Worm (Caenorhabditis elegans) whole organism, young adult: ENCODE data around the gene sea-2.

Source experiments
- F49E8.2 ChIP-seq: sonication (generic microtip); optimal IDR thresholded peaks from 3 replicates; lab custom pipeline; 2017; ENCODE audit warnings: missing genetic modification characterization, mild to moderate bottlenecking, missing compliant biosample characterization, antibody characterized with exemption, moderate library complexity; ENCODE audit not compliant: insufficient read depth
- Y56A3A.18 ChIP-seq: fragments of 200-800 bp; sonication (Bioruptor generic); IDR thresholded peaks from 2 replicates; pipeline ENCODE4 v1.3.6; 2022; ENCODE audit warnings: missing genetic modification reagents, missing genetic modification characterization, missing compliant biosample characterization
- athp-1 ChIP-seq: sonication (generic microtip); optimal IDR thresholded peaks from 2 replicates; lab custom pipeline; 2017; ENCODE audit warnings: mild to moderate bottlenecking, missing genetic modification characterization, missing compliant biosample characterization
- lin-35 ChIP-seq, 3 experiments: fragments of 150-350 bp in 2 of 3; sonication (generic microtip) in 1 of 3; optimal IDR thresholded peaks; 2 replicates each; lab custom pipeline; 2014 to 2018; ENCODE audit warnings: missing biosample characterization in 3 of 3, missing genetic modification characterization in 3 of 3, missing genetic modification reagents in 3 of 3
- mes-4 ChIP-seq: sonication (generic microtip); optimal IDR thresholded peaks from 2 replicates; lab custom pipeline; 2016; ENCODE audit warnings: missing genotype, missing genetic modification characterization, missing compliant biosample characterization
- nhr-120 ChIP-seq: fragments of 200-800 bp; sonication (Bioruptor generic); IDR thresholded peaks from 2 replicates; pipeline ENCODE4 v1.3.6; 2022; ENCODE audit warnings: missing genetic modification characterization, missing compliant biosample characterization
- nhr-90 ChIP-seq: sonication (generic microtip); optimal IDR thresholded peaks from 2 replicates; lab custom pipeline; 2016; ENCODE audit warnings: missing genotype, mild to moderate bottlenecking, missing genetic modification characterization, missing compliant biosample characterization
- pbrm-1 ChIP-seq: fragments of 200-800 bp; sonication (Bioruptor generic); IDR thresholded peaks from 2 replicates; pipeline ENCODE4 v1.3.6; 2022; ENCODE audit warnings: missing genetic modification reagents, missing genetic modification characterization, missing compliant biosample characterization

ce11 chrII:3931825-3932224, 18.4 kb upstream of the sea-2 start:
- TF ChIP-seq lin-35 (GFP tag; optimal IDR thresholded peaks at IDR 0.05; lab: Kevin White, UChicago), result no peak
- peak; percentile 2 for TF ChIP-seq F49E8.2 (tag; lab: Kevin White, UChicago)
- TF ChIP-seq nhr-90 (tag; lab: Kevin White, UChicago), result no peak
- TF ChIP-seq pbrm-1 (GFP tag; lab: Robert Waterston, UW), result 0 out of 2 replicates have a peak, but pooled peaks have one; percentile 26
- TF ChIP-seq nhr-120, result no peak
- TF ChIP-seq Y56A3A.18 (GFP tag; lab: Robert Waterston, UW), result no peak
- TF ChIP-seq mes-4, result no peak
- TF ChIP-seq athp-1 (tag; lab: Kevin White, UChicago), result no peak
